Worm (Caenorhabditis elegans): ENCODE data around the gene grl-25.
A peak's percentile ranks its signal among the peaks of the same experiment; 100 is the strongest.

ce11 chrIII:8988544-8988943 lies 26.5 kb downstream of the grl-25 start:
- no peak for TF ChIP-seq cog-1 (tag; optimal IDR thresholded peaks at IDR 0.05)
- TF ChIP-seq ztf-23 (GFP tag; IDR thresholded peaks at IDR 0.05): no peak
- no peak; the same call in 1 of the 2 replicates for TF ChIP-seq T22C8.4 (GFP tag; IDR thresholded peaks at IDR 0.05)
- no peak for TF ChIP-seq ref-1 (GFP tag; conservative IDR thresholded peaks at IDR 0.05)
- TF ChIP-seq flt-1 (GFP tag; IDR thresholded peaks at IDR 0.05): 0 out of 2 replicates have a peak, but pooled peaks have one; percentile 34
- TF ChIP-seq klf-2 (GFP tag; conservative IDR thresholded peaks at IDR 0.05): no peak
